Fruit fly (Drosophila melanogaster) whole organism, wandering third instar larva: ENCODE results near the gene CG10469.

Source experiments
- HLH106 ChIP-seq: fragments of 200-800 bp; optimal IDR thresholded peaks from 3 replicates; lab custom pipeline; 2019; ENCODE audit warnings: missing biosample characterization, mild to moderate bottlenecking, missing genetic modification characterization, moderate library complexity
- Hr83 ChIP-seq: fragments of 200-300 bp; sonication (Bioruptor generic); optimal IDR thresholded peaks from 2 replicates; lab custom pipeline; 2016; ENCODE audit warnings: missing biosample characterization, mild to moderate bottlenecking, missing genetic modification characterization, moderate library complexity; ENCODE audit not compliant: poor library complexity, severe bottlenecking
- brk ChIP-seq: fragments of 200-800 bp; sonication (Bioruptor generic); optimal IDR thresholded peaks from 2 replicates; lab custom pipeline; 2016; ENCODE audit warnings: missing biosample characterization, mild to moderate bottlenecking, missing genetic modification characterization
- dl ChIP-seq, 2 experiments: fragments of 175-275, 200-275 bp in 1 of 2; fragments of 200-275 bp in 1 of 2; sonication (Bioruptor generic); optimal IDR thresholded peaks; lab custom pipeline; 2018; ENCODE audit warnings: mild to moderate bottlenecking in 2 of 2, missing biosample characterization in 2 of 2, missing genetic modification characterization in 2 of 2, moderate library complexity in 2 of 2; ENCODE audit not compliant: partially characterized antibody in 2 of 2, insufficient read depth in 1 of 2
- lola ChIP-seq: fragments of >200 bp; optimal IDR thresholded peaks from 2 replicates; lab custom pipeline; 2017; ENCODE audit warnings: missing biosample characterization, missing genetic modification characterization
- pan ChIP-seq: fragments of >200 bp; optimal IDR thresholded peaks from 2 replicates; lab custom pipeline; 2017
- woc ChIP-seq: sonication (Bioruptor generic); optimal IDR thresholded peaks from 2 replicates; lab custom pipeline; 2016; ENCODE audit warnings: missing biosample characterization, mild to moderate bottlenecking, missing genetic modification characterization

DNA sequence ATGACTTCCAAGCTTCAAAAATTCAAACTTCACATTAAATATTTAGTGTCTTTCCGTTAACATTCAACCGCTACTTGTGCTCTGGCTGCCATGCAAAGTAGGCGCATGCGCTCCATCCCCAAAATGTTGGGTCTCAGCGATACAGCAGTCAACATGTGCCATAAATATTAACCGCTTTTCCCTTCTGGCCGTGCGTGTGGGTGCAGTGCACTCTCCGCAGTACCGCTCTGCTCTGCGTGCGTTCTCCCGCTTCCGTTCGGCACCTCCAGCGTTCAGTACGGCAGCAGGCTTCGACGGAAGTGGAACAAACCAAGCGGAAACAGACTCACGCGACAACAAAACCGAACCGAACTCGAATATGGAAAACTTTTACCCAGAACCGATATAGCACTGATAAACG is 16.7 kb downstream of the CG10469 start, which contains the start of gene ssp6:
- TF ChIP-seq woc (GFP tag; lab: Kevin White, UChicago): no peak
- TF ChIP-seq lola (GFP tag; lab: Kevin White, UChicago): no peak
- TF ChIP-seq pan (lab: Kevin White, UChicago): no peak
- TF ChIP-seq Hr83 (GFP tag; lab: Kevin White, UChicago): no peak
- no peak for TF ChIP-seq HLH106 (tag; lab: Kevin White, UChicago)
- no peak for TF ChIP-seq dl (GFP tag; optimal IDR thresholded peaks at IDR 0.05; lab: Kevin White, UChicago; ENCODE audit: insufficient read depth in 1 of 2, partially characterized antibody in 2 of 2)
- no peak for TF ChIP-seq brk (GFP tag; lab: Kevin White, UChicago)
